Fruit fly (Drosophila melanogaster): Measurements from ENCODE around the gene MtnE.

DNA sequence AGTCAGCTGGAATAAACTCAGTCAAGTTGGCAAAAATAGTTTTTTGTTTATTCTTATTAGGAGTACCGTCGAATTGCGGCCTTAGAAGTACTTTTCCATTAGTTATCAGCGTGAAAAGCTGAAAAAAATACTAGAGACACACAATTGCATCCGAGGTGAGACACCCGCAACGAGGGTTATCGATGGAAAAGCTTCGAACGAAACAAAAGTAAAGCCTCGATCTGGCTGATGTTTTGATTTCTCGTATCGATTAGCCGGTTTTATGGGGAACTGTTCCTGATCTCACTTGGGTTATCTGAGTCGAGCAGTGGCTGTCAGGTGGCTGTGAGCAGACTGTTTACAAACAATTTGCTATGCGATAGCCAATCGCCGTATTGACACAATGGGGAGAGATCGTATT is 9.2 kb upstream of the MtnE start:
- TF ChIP-seq Sin3A (optimal IDR thresholded peaks at IDR 0.05) (no peak), Myc (optimal IDR thresholded peaks at IDR 0.05) (no peak), ttk (optimal IDR thresholded peaks at IDR 0.05) (no peak), insv (optimal IDR thresholded peaks at IDR 0.05) (no peak), psq (optimal IDR thresholded peaks at IDR 0.05) (no peak)
